Worm (Caenorhabditis elegans) whole organism, late embryonic: Measurements from ENCODE around the gene sru-45.

Experiments
- K02D7.2 ChIP-seq: sonication (generic microtip); optimal IDR thresholded peaks from 2 replicates; lab custom pipeline; 2017; ENCODE audit warnings: mild to moderate bottlenecking, missing genetic modification characterization, missing compliant biosample characterization
- ceh-31 ChIP-seq: sonication (generic microtip); optimal IDR thresholded peaks from 2 replicates; lab custom pipeline; 2016; ENCODE audit warnings: missing genetic modification characterization, missing compliant biosample characterization
- elt-2 ChIP-seq: sonication (generic microtip); optimal IDR thresholded peaks from 2 replicates; lab custom pipeline; 2016; ENCODE audit warnings: missing genetic modification reagents, missing genetic modification characterization, missing compliant biosample characterization
- fax-1 ChIP-seq: sonication (generic microtip); optimal IDR thresholded peaks from 2 replicates; lab custom pipeline; 2016; ENCODE audit warnings: missing genotype, missing genetic modification characterization, missing compliant biosample characterization
- gmeb-2 ChIP-seq: sonication (generic microtip); optimal IDR thresholded peaks from 2 replicates; lab custom pipeline; 2016; ENCODE audit warnings: missing genetic modification characterization, inconsistent platforms, missing compliant biosample characterization
- hlh-30 ChIP-seq: sonication (generic microtip); optimal IDR thresholded peaks from 2 replicates; lab custom pipeline; 2017; ENCODE audit warnings: antibody characterized with exemption, missing genetic modification characterization, missing compliant biosample characterization; ENCODE audit not compliant: insufficient read depth
- nfya-1 ChIP-seq: sonication (generic microtip); optimal IDR thresholded peaks from 2 replicates; lab custom pipeline; 2017; ENCODE audit warnings: missing genetic modification characterization, mild to moderate bottlenecking, missing compliant biosample characterization, antibody characterized with exemption, moderate library complexity
- rnt-1 ChIP-seq: sonication (generic microtip); optimal IDR thresholded peaks from 2 replicates; lab custom pipeline; 2016; ENCODE audit warnings: missing genetic modification characterization, missing compliant biosample characterization

ce11 chrV:16595140-16595791, 29.5 kb downstream of the sru-45 start, which contains the start of gene cpl-1:
- TF ChIP-seq nfya-1 (tag; lab: Kevin White, UChicago) = no peak
- no peak for TF ChIP-seq fax-1 (tag; lab: Kevin White, UChicago)
- no peak for TF ChIP-seq K02D7.2
- no peak for TF ChIP-seq hlh-30
- TF ChIP-seq elt-2 (tag; lab: Kevin White, UChicago) = peak; percentile 82
- no peak for TF ChIP-seq gmeb-2 (tag; lab: Kevin White, UChicago)
- TF ChIP-seq rnt-1 (tag; lab: Kevin White, UChicago) = no peak
- no peak for TF ChIP-seq ceh-31 (tag; lab: Kevin White, UChicago)
